Worm (Caenorhabditis elegans) whole organism, L4/young adult: ENCODE measurements around the gene lin-5.

Source experiments
- W03F9.2 ChIP-seq: fragments of 150-350 bp; optimal IDR thresholded peaks from 2 replicates; lab custom pipeline; 2014; ENCODE audit warnings: missing biosample characterization, missing genetic modification characterization
- dao-5 ChIP-seq: sonication (generic microtip); optimal IDR thresholded peaks from 2 replicates; lab custom pipeline; 2016; ENCODE audit warnings: missing genotype, missing genetic modification characterization, moderate library complexity, missing compliant biosample characterization
- him-1 ChIP-seq: sonication (generic microtip); optimal IDR thresholded peaks from 2 replicates; lab custom pipeline; 2016; ENCODE audit warnings: missing genotype, missing genetic modification reagents, missing genetic modification characterization, missing compliant biosample characterization

ce11 chrII:7900762-7901161 is 40.4 kb downstream of the lin-5 start:
- no peak for TF ChIP-seq him-1 (tag; lab: Kevin White, UChicago)
- no peak for TF ChIP-seq W03F9.2 (tag; lab: Kevin White, UChicago)
- no peak for TF ChIP-seq dao-5 (tag; lab: Kevin White, UChicago)
